Worm (Caenorhabditis elegans) whole organism, mixed stage, embryonic: Measurements from ENCODE around the gene sri-9.

Experiments used
- blmp-1 ChIP-seq: fragments of 150-350 bp; optimal IDR thresholded peaks from 2 replicates; lab custom pipeline; 2014; ENCODE audit warnings: missing biosample characterization, missing genetic modification characterization
- lsy-2 ChIP-seq: fragments of 150-350 bp; optimal IDR thresholded peaks from 2 replicates; lab custom pipeline; 2014; ENCODE audit warnings: missing biosample characterization, missing genetic modification characterization
- mab-5 ChIP-seq: fragments of 150-350 bp; optimal IDR thresholded peaks from 2 replicates; lab custom pipeline; 2014; ENCODE audit warnings: missing biosample characterization, missing genetic modification characterization
- nhr-12 ChIP-seq: fragments of 150-350 bp; optimal IDR thresholded peaks from 2 replicates; lab custom pipeline; 2014; ENCODE audit warnings: missing biosample characterization, missing genetic modification characterization
- nhr-237 ChIP-seq: fragments of 150-350 bp; optimal IDR thresholded peaks from 2 replicates; lab custom pipeline; 2014; ENCODE audit warnings: missing biosample characterization, missing genetic modification characterization
- nhr-28 ChIP-seq: fragments of 150-350 bp; optimal IDR thresholded peaks from 2 replicates; lab custom pipeline; 2014; ENCODE audit warnings: missing biosample characterization, missing genetic modification characterization
- nhr-76 ChIP-seq: sonication (generic microtip); optimal IDR thresholded peaks from 2 replicates; lab custom pipeline; 2017; ENCODE audit warnings: missing biosample characterization, missing genetic modification characterization
- snpc-4 ChIP-seq: fragments of 150-350 bp; optimal IDR thresholded peaks from 2 replicates; lab custom pipeline; 2014; ENCODE audit warnings: missing biosample characterization, missing genetic modification characterization
- tbx-8 ChIP-seq: fragments of 200-800 bp; sonication (Bioruptor generic); optimal IDR thresholded peaks from 2 replicates; lab custom pipeline; 2018; ENCODE audit warnings: mild to moderate bottlenecking, missing genetic modification characterization, moderate library complexity, missing compliant biosample characterization
- unc-62 ChIP-seq: fragments of 150-350 bp; optimal IDR thresholded peaks from 2 replicates; lab custom pipeline; 2014; ENCODE audit warnings: missing biosample characterization, missing genetic modification reagents, missing genetic modification characterization

DNA sequence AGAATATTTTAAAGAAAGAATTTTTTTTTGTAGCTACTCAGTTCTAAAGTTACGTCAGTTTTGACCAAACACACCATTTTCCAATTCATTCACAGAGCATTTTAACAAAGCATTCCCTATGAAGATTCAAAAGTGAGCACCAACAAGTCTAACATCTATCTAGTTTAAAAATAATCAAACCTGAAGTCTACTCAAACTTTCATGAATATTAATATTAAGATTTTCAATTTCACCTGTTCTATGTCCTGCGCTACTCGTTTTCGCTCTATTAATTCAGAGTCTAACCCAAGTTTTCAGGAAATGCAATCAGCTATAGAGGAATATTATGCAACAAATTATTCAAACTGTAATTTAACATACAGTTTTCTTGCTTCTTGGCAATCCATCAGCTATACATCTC lies 29.1 kb upstream of the sri-9 start, which contains the start of gene srh-119:
- TF ChIP-seq unc-62 (GFP tag; lab: Kevin White, UChicago) = no peak
- no peak for TF ChIP-seq nhr-237 (tag; lab: Kevin White, UChicago)
- no peak for TF ChIP-seq blmp-1 (tag; lab: Kevin White, UChicago)
- no peak for TF ChIP-seq nhr-28
- TF ChIP-seq tbx-8 (GFP tag; lab: Kevin White, UChicago) = no peak
- no peak for TF ChIP-seq lsy-2 (tag; lab: Kevin White, UChicago)
- no peak for TF ChIP-seq mab-5 (tag; lab: Kevin White, UChicago)
- no peak for TF ChIP-seq nhr-76
- no peak for TF ChIP-seq nhr-12
- TF ChIP-seq snpc-4 (tag; lab: Kevin White, UChicago) = no peak
